Worm (Caenorhabditis elegans) whole organism, L4/young adult: ENCODE measurements around the gene Y59A8B.25.

ENCODE experiments used
- W03F9.2 ChIP-seq: fragments of 150-350 bp; optimal IDR thresholded peaks from 2 replicates; lab custom pipeline; 2014; ENCODE audit warnings: missing biosample characterization, missing genetic modification characterization
- him-1 ChIP-seq: sonication (generic microtip); optimal IDR thresholded peaks from 2 replicates; lab custom pipeline; 2016; ENCODE audit warnings: missing genotype, missing genetic modification reagents, missing genetic modification characterization, missing compliant biosample characterization

DNA sequence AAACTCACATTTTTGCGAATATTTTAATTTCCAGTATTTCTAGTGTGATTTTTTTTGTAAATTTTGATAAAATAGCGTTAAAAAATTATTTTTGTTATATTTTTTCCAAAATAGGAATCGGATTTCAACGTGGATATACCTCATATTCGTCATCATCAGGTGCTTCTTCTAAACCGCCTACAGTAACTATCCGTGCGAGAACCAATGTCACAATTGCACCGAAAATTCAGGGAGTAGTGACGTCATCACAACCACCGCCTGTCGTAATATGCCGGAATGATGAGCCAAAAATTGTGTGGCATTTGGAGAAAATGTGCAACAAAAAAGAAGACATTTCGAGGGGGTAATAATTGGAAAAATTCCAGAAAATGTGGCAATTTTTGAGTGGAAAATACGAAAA is 36.0 kb upstream of the Y59A8B.25 start:
- TF ChIP-seq W03F9.2 (tag; lab: Kevin White, UChicago) (no peak), him-1 (tag; lab: Kevin White, UChicago) (no peak)
